Worm (Caenorhabditis elegans) whole organism, L4 larva: Measurements from ENCODE around the gene D2024.1.

Source experiments
- F26F4.8 ChIP-seq: fragments of 200-800 bp; sonication (Bioruptor generic); conservative IDR thresholded peaks from 2 replicates; pipeline ENCODE4 v1.3.6; 2022; ENCODE audit warnings: missing genetic modification characterization, missing compliant biosample characterization
- F49E8.2 ChIP-seq: sonication (generic microtip); optimal IDR thresholded peaks from 2 replicates; lab custom pipeline; 2016; ENCODE audit warnings: missing compliant biosample characterization, mild to moderate bottlenecking, missing genetic modification characterization, borderline replicate concordance
- R02D3.7 ChIP-seq: fragments of 150-350 bp; sonication (generic microtip); optimal IDR thresholded peaks from 3 replicates; lab custom pipeline; 2014; ENCODE audit warnings: missing biosample characterization, missing genetic modification characterization
- T26A8.4 ChIP-seq: fragments of 200-800 bp; sonication (Bioruptor generic); IDR thresholded peaks from 2 replicates; pipeline ENCODE4 v1.3.6; 2022; ENCODE audit warnings: missing genetic modification characterization, missing compliant biosample characterization
- Y75B8A.6 ChIP-seq: fragments of 200-800 bp; sonication (Bioruptor generic); IDR thresholded peaks from 2 replicates; pipeline ENCODE4 v1.3.6; 2022; ENCODE audit warnings: missing genetic modification reagents, missing genetic modification characterization, missing compliant biosample characterization
- ZK546.5 ChIP-seq, 2 experiments: sonication (generic microtip); optimal IDR thresholded peaks; 2 replicates each; lab custom pipeline; 2017; ENCODE audit warnings: missing biosample characterization in 2 of 2, missing genetic modification characterization in 2 of 2
- aly-2 ChIP-seq: sonication (generic microtip); optimal IDR thresholded peaks from 2 replicates; lab custom pipeline; 2018; ENCODE audit warnings: missing biosample characterization, missing genetic modification characterization
- arid-1 ChIP-seq: fragments of 200-800 bp; sonication (Bioruptor generic); conservative IDR thresholded peaks from 2 replicates; pipeline ENCODE4 v1.3.6; 2022; ENCODE audit warnings: missing genetic modification reagents, missing genetic modification characterization, missing compliant biosample characterization
- ceh-20 ChIP-seq: fragments of 200-800 bp; sonication (Bioruptor generic); IDR thresholded peaks from 2 replicates; pipeline ENCODE4 v1.3.6; 2022; ENCODE audit warnings: missing genetic modification reagents, missing genetic modification characterization, missing compliant biosample characterization
- ceh-32 ChIP-seq: sonication (generic microtip); optimal IDR thresholded peaks from 2 replicates; lab custom pipeline; 2016; ENCODE audit warnings: mild to moderate bottlenecking, missing genetic modification characterization, missing compliant biosample characterization; ENCODE audit not compliant: poor library complexity
- cey-2 ChIP-seq: sonication (generic microtip); optimal IDR thresholded peaks from 3 replicates; lab custom pipeline; 2017; ENCODE audit warnings: missing genetic modification characterization, mild to moderate bottlenecking, missing compliant biosample characterization, antibody characterized with exemption, borderline replicate concordance; ENCODE audit not compliant: insufficient read depth
- ctbp-1 ChIP-seq: fragments of 200-800 bp; sonication (Bioruptor generic); IDR thresholded peaks from 2 replicates; pipeline ENCODE4 v1.3.6; 2022; ENCODE audit warnings: missing genetic modification reagents, missing genetic modification characterization, missing compliant biosample characterization
- daf-12 ChIP-seq: fragments of 150-350 bp; optimal IDR thresholded peaks from 2 replicates; lab custom pipeline; 2014; ENCODE audit warnings: missing biosample characterization, missing genetic modification reagents, missing genetic modification characterization
- daf-16 ChIP-seq, 3 experiments: sonication (generic microtip); optimal IDR thresholded peaks; 2 replicates each; lab custom pipeline; 2016 to 2017; ENCODE audit warnings: missing genetic modification characterization in 3 of 3, missing genetic modification reagents in 3 of 3, mild to moderate bottlenecking in 2 of 3, missing compliant biosample characterization in 2 of 3, missing biosample characterization in 1 of 3, moderate library complexity in 1 of 3
- daf-8 ChIP-seq: fragments of 200-800 bp; sonication (Bioruptor generic); IDR thresholded peaks from 2 replicates; pipeline ENCODE4 v1.3.6; 2022; ENCODE audit warnings: missing genetic modification characterization, missing compliant biosample characterization
- dmd-9 ChIP-seq: fragments of 200-800 bp; sonication (Bioruptor generic); IDR thresholded peaks from 2 replicates; pipeline ENCODE4 v1.3.6; 2022; ENCODE audit warnings: missing genetic modification reagents, missing genetic modification characterization, missing compliant biosample characterization
- dpl-1 ChIP-seq: fragments of 150-350 bp; optimal IDR thresholded peaks from 2 replicates; lab custom pipeline; 2014; ENCODE audit warnings: missing biosample characterization, missing genetic modification reagents, missing genetic modification characterization
- duxl-1 ChIP-seq: sonication (generic microtip); optimal IDR thresholded peaks from 2 replicates; lab custom pipeline; 2016; ENCODE audit warnings: mild to moderate bottlenecking, missing genetic modification characterization, moderate library complexity, missing compliant biosample characterization; ENCODE audit not compliant: poor library complexity
- egl-27 ChIP-seq: sonication (generic microtip); optimal IDR thresholded peaks from 3 replicates; lab custom pipeline; 2017; ENCODE audit warnings: missing biosample characterization, missing genetic modification reagents, missing genetic modification characterization
- egl-43 ChIP-seq: fragments of 200-800 bp; sonication (Bioruptor generic); IDR thresholded peaks from 2 replicates; pipeline ENCODE4 v1.3.6; 2022; ENCODE audit warnings: missing genetic modification reagents, missing genetic modification characterization, missing compliant biosample characterization
- fkh-10 ChIP-seq: fragments of 150-350 bp; optimal IDR thresholded peaks from 2 replicates; lab custom pipeline; 2014; ENCODE audit warnings: missing biosample characterization, missing genetic modification reagents, missing genetic modification characterization
- fos-1 ChIP-seq: fragments of 150-350 bp; optimal IDR thresholded peaks from 2 replicates; lab custom pipeline; 2014; ENCODE audit warnings: missing biosample characterization, missing genetic modification characterization
- gei-8 ChIP-seq: fragments of 200-800 bp; sonication (Bioruptor generic); optimal IDR thresholded peaks from 2 replicates; lab custom pipeline; 2018; ENCODE audit warnings: mild to moderate bottlenecking, missing genetic modification characterization, missing compliant biosample characterization
- hlh-11 ChIP-seq: fragments of 200-800 bp; sonication (Bioruptor generic); optimal IDR thresholded peaks from 2 replicates; lab custom pipeline; 2018; ENCODE audit warnings: mild to moderate bottlenecking, missing genetic modification characterization, missing compliant biosample characterization
- hlh-30 ChIP-seq: sonication (generic microtip); optimal IDR thresholded peaks from 2 replicates; lab custom pipeline; 2017; ENCODE audit warnings: antibody characterized with exemption, mild to moderate bottlenecking, missing genetic modification characterization, missing compliant biosample characterization; ENCODE audit not compliant: insufficient read depth
- hmg-1.1 ChIP-seq: fragments of 200-800 bp; sonication (Bioruptor generic); IDR thresholded peaks from 2 replicates; pipeline ENCODE4 v1.3.6; 2022; ENCODE audit warnings: missing genetic modification reagents, missing genetic modification characterization, missing compliant biosample characterization
- lin-13 ChIP-seq: fragments of 150-350 bp; optimal IDR thresholded peaks from 2 replicates; lab custom pipeline; 2014; ENCODE audit warnings: missing biosample characterization, missing genetic modification reagents, missing genetic modification characterization
- lin-15B ChIP-seq: fragments of 150-350 bp; sonication (generic microtip); optimal IDR thresholded peaks from 3 replicates; lab custom pipeline; 2014; ENCODE audit warnings: missing biosample characterization, missing genetic modification characterization
- madf-5 ChIP-seq, 2 experiments: fragments of 200-800 bp; sonication (Bioruptor generic); IDR thresholded peaks; 2 replicates each; pipeline ENCODE4 v1.3.6; 2022; ENCODE audit warnings: missing compliant biosample characterization in 2 of 2, missing genetic modification characterization in 2 of 2
- nhr-10 ChIP-seq: fragments of 150-350 bp; optimal IDR thresholded peaks from 2 replicates; lab custom pipeline; 2014; ENCODE audit warnings: missing biosample characterization, missing genetic modification characterization
- nhr-102 ChIP-seq: sonication (generic microtip); optimal IDR thresholded peaks from 2 replicates; lab custom pipeline; 2016; ENCODE audit warnings: mild to moderate bottlenecking, missing genetic modification characterization, moderate library complexity, missing compliant biosample characterization
- nhr-111 ChIP-seq: fragments of 200-800 bp; sonication (Bioruptor generic); optimal IDR thresholded peaks from 2 replicates; lab custom pipeline; 2018; ENCODE audit warnings: mild to moderate bottlenecking, missing genetic modification characterization, missing compliant biosample characterization
- nhr-25 ChIP-seq: sonication (generic microtip); optimal IDR thresholded peaks from 2 replicates; lab custom pipeline; 2017; ENCODE audit warnings: missing genetic modification characterization, mild to moderate bottlenecking, missing compliant biosample characterization, antibody characterized with exemption, moderate library complexity, borderline replicate concordance; ENCODE audit not compliant: insufficient read depth
- nhr-28 ChIP-seq: fragments of 150-350 bp; optimal IDR thresholded peaks from 2 replicates; lab custom pipeline; 2014; ENCODE audit warnings: missing biosample characterization, missing genetic modification characterization
- nhr-76 ChIP-seq: fragments of 150-350 bp; optimal IDR thresholded peaks from 2 replicates; lab custom pipeline; 2014; ENCODE audit warnings: missing biosample characterization, missing genetic modification characterization
- pha-4 ChIP-seq, 2 experiments: fragments of 150-350 bp in 1 of 2; fragments of 200-800 bp in 1 of 2; sonication (Bioruptor generic) in 1 of 2; IDR thresholded peaks in 1 of 2; optimal IDR thresholded peaks in 1 of 2; 2 replicates each; pipeline versions ENCODE4 v1.3.6 to Lab custom; 2014 to 2022; ENCODE audit warnings: missing genetic modification characterization in 2 of 2, missing genetic modification reagents in 2 of 2, missing biosample characterization in 1 of 2, missing compliant biosample characterization in 1 of 2
- php-3 ChIP-seq: fragments of 200-800 bp; sonication (Bioruptor generic); IDR thresholded peaks from 2 replicates; pipeline ENCODE4 v1.3.6; 2022; ENCODE audit warnings: missing genetic modification reagents, missing genetic modification characterization, missing compliant biosample characterization
- sdz-12 ChIP-seq: fragments of 200-800 bp; sonication (Bioruptor generic); optimal IDR thresholded peaks from 2 replicates; lab custom pipeline; 2018; ENCODE audit warnings: mild to moderate bottlenecking, missing genetic modification characterization, missing compliant biosample characterization
- set-16 ChIP-seq: fragments of 200-800 bp; sonication (Bioruptor generic); IDR thresholded peaks from 2 replicates; pipeline ENCODE4 v1.3.6; 2022; ENCODE audit warnings: missing genetic modification reagents, missing genetic modification characterization, missing compliant biosample characterization
- skn-1 ChIP-seq: fragments of 150-350 bp; optimal IDR thresholded peaks from 2 replicates; lab custom pipeline; 2014; ENCODE audit warnings: missing biosample characterization, missing genetic modification characterization
- spr-1 ChIP-seq: sonication (generic microtip); optimal IDR thresholded peaks from 2 replicates; lab custom pipeline; 2016; ENCODE audit warnings: mild to moderate bottlenecking, missing genetic modification characterization, missing compliant biosample characterization
- spr-3 ChIP-seq: fragments of 200-800 bp; sonication (Bioruptor generic); optimal IDR thresholded peaks from 2 replicates; lab custom pipeline; 2018; ENCODE audit warnings: mild to moderate bottlenecking, missing genetic modification characterization, missing compliant biosample characterization
- unc-62 ChIP-seq, 3 experiments: fragments of 150-350 bp in 1 of 3; sonication (generic microtip); optimal IDR thresholded peaks in 2 of 3; peaks in 1 of 3; 1 replicate in 1 of 3; 2 replicates in 2 of 3; lab custom pipeline; 2014 to 2017; ENCODE audit warnings: missing biosample characterization in 3 of 3, missing genetic modification characterization in 3 of 3, missing genetic modification reagents in 3 of 3, missing genotype in 1 of 3
- vab-7 ChIP-seq: fragments of 200-800 bp; sonication (Bioruptor generic); IDR thresholded peaks from 2 replicates; pipeline ENCODE4 v1.3.6; 2022; ENCODE audit warnings: missing genetic modification reagents, missing genetic modification characterization, missing compliant biosample characterization
- zfp-2 ChIP-seq: sonication (generic microtip); optimal IDR thresholded peaks from 2 replicates; lab custom pipeline; 2016; ENCODE audit warnings: mild to moderate bottlenecking, missing genetic modification characterization, missing compliant biosample characterization
- zfp-3 ChIP-seq: fragments of 200-800 bp; sonication (Bioruptor generic); conservative IDR thresholded peaks from 2 replicates; pipeline ENCODE4 v1.3.6; 2022; ENCODE audit warnings: missing genetic modification reagents, missing genetic modification characterization, missing compliant biosample characterization
- zip-2 ChIP-seq: fragments of 150-350 bp; optimal IDR thresholded peaks from 2 replicates; lab custom pipeline; 2014; ENCODE audit warnings: missing biosample characterization, missing genetic modification characterization
- ztf-11 ChIP-seq: fragments of 150-350 bp; optimal IDR thresholded peaks from 2 replicates; lab custom pipeline; 2014; ENCODE audit warnings: missing biosample characterization, missing genetic modification characterization

D2024.1 gene

DNA sequence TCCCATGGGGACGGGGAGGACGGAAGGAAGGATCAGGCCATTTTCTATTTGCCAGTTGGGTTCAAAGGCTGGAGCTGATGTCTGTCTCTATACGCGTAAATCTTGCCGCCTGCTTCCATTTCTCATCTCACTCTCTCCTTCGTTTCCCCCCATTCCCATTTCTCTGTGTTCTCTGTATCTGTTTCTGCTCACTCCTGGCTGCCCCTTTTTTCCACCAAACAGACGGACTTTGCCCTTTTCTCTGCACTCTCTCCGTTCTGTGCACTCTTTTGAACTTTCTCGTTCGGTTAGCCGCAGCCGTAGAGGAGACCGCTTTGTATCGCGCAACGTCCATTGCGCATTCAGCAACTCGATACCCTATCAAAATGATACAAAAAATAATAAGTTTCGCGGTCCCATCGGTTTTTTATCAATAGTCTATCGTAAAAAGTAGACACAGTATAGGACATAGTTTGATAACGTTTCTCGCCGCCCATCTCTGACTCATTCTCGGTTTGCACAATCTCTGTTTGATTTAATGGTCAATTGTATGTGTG is 11.9 kb upstream of the D2024.1 start (continued):
- TF ChIP-seq spr-3 (GFP tag; lab: Kevin White, UChicago): no peak
- TF ChIP-seq daf-16 (GFP tag; optimal IDR thresholded peaks at IDR 0.05; lab: Kevin White, UChicago): peak in 1 of 2 experiments; percentile 43
- peak; percentile 18 for TF ChIP-seq daf-16 (tag; optimal IDR thresholded peaks at IDR 0.05; lab: Kevin White, UChicago)
- no peak for TF ChIP-seq zfp-3 (GFP tag; lab: Robert Waterston, UW)
- TF ChIP-seq nhr-111 (GFP tag; lab: Kevin White, UChicago): no peak
- no peak for TF ChIP-seq nhr-102 (tag; lab: Kevin White, UChicago)
- TF ChIP-seq nhr-28 (tag; lab: Kevin White, UChicago): peak; percentile 89
- TF ChIP-seq ceh-20 (GFP tag; lab: Robert Waterston, UW): no peak
- no peak for TF ChIP-seq F26F4.8 (GFP tag; lab: Robert Waterston, UW)
- TF ChIP-seq duxl-1 (tag; lab: Kevin White, UChicago): no peak
- no peak for TF ChIP-seq daf-8 (GFP tag; lab: Robert Waterston, UW)
- peak; percentile 62; the same call in 1 of the 2 replicates for TF ChIP-seq php-3 (GFP tag; lab: Robert Waterston, UW)
- TF ChIP-seq zip-2 (tag; lab: Kevin White, UChicago): no peak
- TF ChIP-seq fkh-10: peak; percentile 56
- TF ChIP-seq set-16: no peak
- TF ChIP-seq nhr-10 (tag; lab: Kevin White, UChicago): no peak
- no peak for TF ChIP-seq F49E8.2 (tag; lab: Kevin White, UChicago)
- no peak for TF ChIP-seq gei-8 (GFP tag; lab: Kevin White, UChicago)
- TF ChIP-seq zfp-2 (tag; lab: Kevin White, UChicago): no peak
- TF ChIP-seq hlh-11 (tag; lab: Kevin White, UChicago): peak; percentile 77
- TF ChIP-seq R02D3.7: no peak
- no peak for TF ChIP-seq ctbp-1
- no peak for TF ChIP-seq arid-1 (GFP tag; lab: Robert Waterston, UW)
- peak; percentile 16 for TF ChIP-seq hlh-30 (tag; lab: Kevin White, UChicago)
- TF ChIP-seq ZK546.5 (tag; optimal IDR thresholded peaks at IDR 0.05; lab: Kevin White, UChicago): no peak
- no peak for TF ChIP-seq aly-2 (tag; lab: Kevin White, UChicago)
- TF ChIP-seq dpl-1 (GFP tag; lab: Kevin White, UChicago): no peak
- TF ChIP-seq spr-1 (tag; lab: Kevin White, UChicago): no peak
- no peak for TF ChIP-seq ztf-11 (tag; lab: Kevin White, UChicago)
- peak in 1 of 2 experiments; percentile 63 for TF ChIP-seq unc-62 (GFP tag; optimal IDR thresholded peaks at IDR 0.05 in 1 of 2; lab: Kevin White, UChicago)
- TF ChIP-seq unc-62 (tag; optimal IDR thresholded peaks at IDR 0.05; lab: Kevin White, UChicago): no peak
- TF ChIP-seq sdz-12 (GFP tag; lab: Kevin White, UChicago): no peak
- TF ChIP-seq vab-7: no peak
- no peak for TF ChIP-seq dmd-9 (GFP tag; lab: Robert Waterston, UW)
- no peak for TF ChIP-seq skn-1 (tag; lab: Kevin White, UChicago)
- TF ChIP-seq nhr-25 (tag; lab: Kevin White, UChicago): no peak
- TF ChIP-seq madf-5 (GFP tag; IDR thresholded peaks at IDR 0.05; lab: Robert Waterston, UW): no peak
- no peak for TF ChIP-seq lin-13 (GFP tag; lab: Kevin White, UChicago)
- TF ChIP-seq T26A8.4 (GFP tag; lab: Robert Waterston, UW): 0 out of 2 replicates have a peak, but pooled peaks have one; percentile 41
- TF ChIP-seq lin-15B: no peak
- TF ChIP-seq ceh-32: no peak
- TF ChIP-seq nhr-76: no peak
- no peak for TF ChIP-seq pha-4 (GFP tag; IDR thresholded peaks at IDR 0.05; lab: Robert Waterston, UW)
- TF ChIP-seq pha-4 (tag; optimal IDR thresholded peaks at IDR 0.05; lab: Kevin White, UChicago): no peak
- TF ChIP-seq egl-43 (GFP tag; lab: Robert Waterston, UW): peak; percentile 75
- TF ChIP-seq hmg-1.1: peak; percentile 80
- no peak for TF ChIP-seq Y75B8A.6 (GFP tag; lab: Robert Waterston, UW)
- no peak for TF ChIP-seq fos-1 (tag; lab: Kevin White, UChicago)
- TF ChIP-seq egl-27 (tag; lab: Kevin White, UChicago): no peak
- TF ChIP-seq cey-2: no peak
- no peak for TF ChIP-seq daf-12 (tag; lab: Kevin White, UChicago)
